Fruit fly (Drosophila melanogaster) whole organism, embryonic: Measurements from ENCODE around the gene Pink1.

Experiments used
- BEAF-32 ChIP-seq: fragments of 200-800 bp; sonication (Bioruptor generic); optimal IDR thresholded peaks from 3 replicates; lab custom pipeline; 2017; ENCODE audit warnings: missing biosample characterization, missing genetic modification characterization, mild to moderate bottlenecking, moderate library complexity, missing genetic modification reagents
- CG11456 ChIP-seq: fragments of 200-800 bp; sonication (Bioruptor generic); IDR thresholded peaks from 3 replicates; pipeline ENCODE4 v1.3.6; 2022; ENCODE audit warnings: missing biosample characterization, missing genetic modification characterization
- CG12391 ChIP-seq: fragments of 200-800 bp; sonication (Bioruptor generic); optimal IDR thresholded peaks from 3 replicates; lab custom pipeline; 2018; ENCODE audit warnings: missing biosample characterization, mild to moderate bottlenecking, missing genetic modification characterization, moderate library complexity
- CG12744 ChIP-seq: fragments of 200-800 bp; sonication (Bioruptor generic); optimal IDR thresholded peaks from 2 replicates; lab custom pipeline; 2016; ENCODE audit warnings: missing biosample characterization, missing genetic modification characterization
- CG13287 ChIP-seq: fragments of 200-800 bp; sonication (Bioruptor generic); IDR thresholded peaks from 2 replicates; pipeline ENCODE4 v1.3.6; 2022; ENCODE audit warnings: missing biosample characterization, missing genetic modification characterization; ENCODE audit not compliant: partially characterized antibody
- CG13624 ChIP-seq: fragments of 200-800 bp; sonication (Bioruptor generic); optimal IDR thresholded peaks from 2 replicates; lab custom pipeline; 2016; ENCODE audit warnings: missing biosample characterization, missing genetic modification characterization
- CG14710 ChIP-seq: fragments of 200-800 bp; sonication (Bioruptor generic); optimal IDR thresholded peaks from 3 replicates; lab custom pipeline; 2019; ENCODE audit warnings: missing biosample characterization, mild to moderate bottlenecking, missing genetic modification characterization, moderate library complexity
- CG15269 ChIP-seq: fragments of 200-800 bp; sonication (Bioruptor generic); optimal IDR thresholded peaks from 2 replicates; lab custom pipeline; 2018; ENCODE audit warnings: missing biosample characterization, mild to moderate bottlenecking, missing genetic modification characterization, moderate library complexity
- CG15479 ChIP-seq: fragments of 200-800 bp; sonication (Bioruptor generic); optimal IDR thresholded peaks from 3 replicates; lab custom pipeline; 2019; ENCODE audit warnings: missing biosample characterization, mild to moderate bottlenecking, missing genetic modification characterization, moderate library complexity
- CG15514 ChIP-seq: fragments of 200-800 bp; sonication (Bioruptor generic); optimal IDR thresholded peaks from 3 replicates; lab custom pipeline; 2017; ENCODE audit warnings: missing biosample characterization, missing genetic modification characterization, mild to moderate bottlenecking, moderate library complexity, missing genetic modification reagents
- CG17359 ChIP-seq: fragments of 200-800 bp; sonication (Bioruptor generic); optimal IDR thresholded peaks from 3 replicates; lab custom pipeline; 2018; ENCODE audit warnings: missing biosample characterization, mild to moderate bottlenecking, missing genetic modification characterization, moderate library complexity
- CG2116 ChIP-seq: fragments of 200-800 bp; sonication (Bioruptor generic); optimal IDR thresholded peaks from 3 replicates; lab custom pipeline; 2018; ENCODE audit warnings: missing biosample characterization, mild to moderate bottlenecking, missing genetic modification characterization
- CG3281 ChIP-seq: fragments of 200-800 bp; sonication (Bioruptor generic); optimal IDR thresholded peaks from 3 replicates; lab custom pipeline; 2017; ENCODE audit warnings: missing biosample characterization, mild to moderate bottlenecking, missing genetic modification characterization
- CG42726 ChIP-seq: fragments of 200-800 bp; sonication (Bioruptor generic); IDR thresholded peaks from 2 replicates; pipeline ENCODE4 v1.3.6; 2022; ENCODE audit warnings: missing biosample characterization, missing genetic modification characterization; ENCODE audit not compliant: partially characterized antibody
- CG4328 ChIP-seq: fragments of 200-800 bp; sonication (Bioruptor generic); optimal IDR thresholded peaks from 3 replicates; lab custom pipeline; 2017; ENCODE audit warnings: missing biosample characterization, missing genetic modification reagents, missing genetic modification characterization
- CG4404 ChIP-seq: fragments of 200-800 bp; sonication (Bioruptor generic); IDR thresholded peaks from 2 replicates; pipeline ENCODE4 v1.3.6; 2022; ENCODE audit warnings: missing biosample characterization, missing genetic modification characterization
- CG4617 ChIP-seq: fragments of 200-800 bp; sonication (Bioruptor generic); optimal IDR thresholded peaks from 3 replicates; lab custom pipeline; 2016; ENCODE audit warnings: missing biosample characterization, missing genetic modification characterization, borderline replicate concordance
- CG7839 ChIP-seq: fragments of 200-800 bp; sonication (Bioruptor generic); optimal IDR thresholded peaks from 3 replicates; lab custom pipeline; 2018; ENCODE audit warnings: missing biosample characterization, mild to moderate bottlenecking, missing genetic modification characterization, moderate library complexity
- CG7963 ChIP-seq: fragments of 200-800 bp; sonication (Bioruptor generic); IDR thresholded peaks from 3 replicates; pipeline ENCODE4 v1.3.6; 2022; ENCODE audit warnings: missing biosample characterization, missing genetic modification characterization; ENCODE audit not compliant: partially characterized antibody
- CG8290 ChIP-seq, 3 experiments: fragments of 200-800 bp; sonication (Bioruptor generic); optimal IDR thresholded peaks; 2 replicates each; lab custom pipeline; 2016 to 2019; ENCODE audit warnings: missing biosample characterization in 3 of 3, missing genetic modification characterization in 3 of 3, mild to moderate bottlenecking in 2 of 3, moderate library complexity in 1 of 3
- CG8478 ChIP-seq: fragments of >200 bp; optimal IDR thresholded peaks from 2 replicates; lab custom pipeline; 2018
- Dll ChIP-seq: fragments of 200-800 bp; sonication (Bioruptor generic); IDR thresholded peaks from 4 replicates; pipeline ENCODE4 v1.3.6; 2022; ENCODE audit warnings: missing biosample characterization, missing genetic modification characterization; ENCODE audit not compliant: partially characterized antibody
- Elba2 ChIP-seq: fragments of 200-800 bp; sonication (Bioruptor generic); optimal IDR thresholded peaks from 3 replicates; lab custom pipeline; 2016; ENCODE audit warnings: missing biosample characterization, missing genetic modification characterization
- Ets97D ChIP-seq: fragments of 200-800 bp; sonication (Bioruptor generic); optimal IDR thresholded peaks from 3 replicates; lab custom pipeline; 2016; ENCODE audit warnings: missing biosample characterization, missing genetic modification characterization
- HmgD ChIP-seq: fragments of 200-800 bp; sonication (Bioruptor generic); optimal IDR thresholded peaks from 3 replicates; lab custom pipeline; 2016; ENCODE audit warnings: missing biosample characterization, missing genetic modification characterization
- HmgZ ChIP-seq: fragments of 200-800 bp; sonication (Bioruptor generic); optimal IDR thresholded peaks from 2 replicates; lab custom pipeline; 2018; ENCODE audit warnings: missing biosample characterization, mild to moderate bottlenecking, missing genetic modification characterization
- MBD-R2 ChIP-seq: fragments of 200-800 bp; sonication (Bioruptor generic); IDR thresholded peaks from 2 replicates; pipeline ENCODE4 v1.3.6; 2022; ENCODE audit warnings: missing biosample characterization, missing genetic modification characterization
- Myb ChIP-seq: fragments of 200-800 bp; sonication (Bioruptor generic); optimal IDR thresholded peaks from 2 replicates; lab custom pipeline; 2016; ENCODE audit warnings: missing biosample characterization, missing genetic modification characterization
- NFAT ChIP-seq: fragments of 200-800 bp; sonication (Bioruptor generic); IDR thresholded peaks from 2 replicates; pipeline ENCODE4 v1.3.6; 2022; ENCODE audit warnings: missing biosample characterization, missing genetic modification characterization
- Opbp ChIP-seq: fragments of 200-800 bp; sonication (Bioruptor generic); IDR thresholded peaks from 3 replicates; pipeline ENCODE4 v1.3.6; 2022; ENCODE audit warnings: missing biosample characterization, missing genetic modification characterization; ENCODE audit not compliant: partially characterized antibody
- Scr ChIP-seq: fragments of 200-800 bp; sonication (Bioruptor generic); IDR thresholded peaks from 2 replicates; pipeline ENCODE4 v1.3.6; 2022; ENCODE audit warnings: missing biosample characterization, missing genetic modification characterization; ENCODE audit not compliant: partially characterized antibody
- bbx ChIP-seq: fragments of 200-800 bp; sonication (Bioruptor generic); IDR thresholded peaks from 2 replicates; pipeline ENCODE4 v1.3.6; 2022; ENCODE audit warnings: missing biosample characterization, missing genetic modification characterization; ENCODE audit not compliant: partially characterized antibody
- cg ChIP-seq: fragments of 200-800 bp; sonication (Bioruptor generic); optimal IDR thresholded peaks from 3 replicates; lab custom pipeline; 2019; ENCODE audit warnings: missing biosample characterization, mild to moderate bottlenecking, missing genetic modification characterization, moderate library complexity
- exex ChIP-seq: fragments of 200-800 bp; sonication (Bioruptor generic); optimal IDR thresholded peaks from 4 replicates; lab custom pipeline; 2018; ENCODE audit warnings: missing biosample characterization, mild to moderate bottlenecking, missing genetic modification characterization, moderate library complexity
- gsb-n ChIP-seq: fragments of 200-800 bp; sonication (Bioruptor generic); optimal IDR thresholded peaks from 3 replicates; lab custom pipeline; 2018; ENCODE audit warnings: missing biosample characterization, mild to moderate bottlenecking, missing genetic modification characterization
- hb ChIP-seq: fragments of 200-800 bp; sonication (Bioruptor generic); IDR thresholded peaks from 3 replicates; pipeline ENCODE4 v1.3.6; 2022; ENCODE audit warnings: missing biosample characterization, missing genetic modification characterization; ENCODE audit not compliant: partially characterized antibody
- hbn ChIP-seq: fragments of 200-800 bp; sonication (Bioruptor generic); IDR thresholded peaks from 2 replicates; pipeline ENCODE4 v1.3.6; 2022; ENCODE audit warnings: missing biosample characterization, missing genetic modification characterization; ENCODE audit not compliant: partially characterized antibody
- inv ChIP-seq: fragments of 200-800 bp; sonication (Bioruptor generic); IDR thresholded peaks from 2 replicates; pipeline ENCODE4 v1.3.6; 2022; ENCODE audit warnings: missing biosample characterization, missing genetic modification characterization; ENCODE audit not compliant: partially characterized antibody
- nom ChIP-seq: fragments of 200-800 bp; sonication (Bioruptor generic); optimal IDR thresholded peaks from 2 replicates; lab custom pipeline; 2017; ENCODE audit warnings: missing biosample characterization, missing genetic modification characterization, mild to moderate bottlenecking, moderate library complexity, missing genetic modification reagents
- onecut ChIP-seq: fragments of 200-800 bp; sonication (Bioruptor generic); IDR thresholded peaks from 2 replicates; pipeline ENCODE4 v1.3.6; 2022; ENCODE audit warnings: missing biosample characterization, missing genetic modification characterization
- pzg ChIP-seq: fragments of 200-800 bp; sonication (Bioruptor generic); optimal IDR thresholded peaks from 3 replicates; lab custom pipeline; 2018; ENCODE audit warnings: missing biosample characterization, mild to moderate bottlenecking, missing genetic modification characterization, moderate library complexity
- sens ChIP-seq: fragments of 200-800 bp; sonication (Bioruptor generic); peaks from one replicate; lab custom pipeline; 2016; ENCODE audit warnings: missing biosample characterization, missing genetic modification characterization
- sr ChIP-seq: fragments of 200-800 bp; sonication (Bioruptor generic); IDR thresholded peaks from 3 replicates; pipeline ENCODE4 v1.3.6; 2022; ENCODE audit warnings: missing biosample characterization, missing genetic modification characterization
- vnd ChIP-seq: fragments of 200-800 bp; sonication (Bioruptor generic); IDR thresholded peaks from 3 replicates; pipeline ENCODE4 v1.3.6; 2022; ENCODE audit warnings: missing biosample characterization, missing genetic modification characterization; ENCODE audit not compliant: partially characterized antibody
- zen2 ChIP-seq: fragments of 200-800 bp; sonication (Bioruptor generic); IDR thresholded peaks from 3 replicates; pipeline ENCODE4 v1.3.6; 2022; ENCODE audit warnings: missing biosample characterization, missing genetic modification characterization; ENCODE audit not compliant: partially characterized antibody

Pink1 gene

DNA sequence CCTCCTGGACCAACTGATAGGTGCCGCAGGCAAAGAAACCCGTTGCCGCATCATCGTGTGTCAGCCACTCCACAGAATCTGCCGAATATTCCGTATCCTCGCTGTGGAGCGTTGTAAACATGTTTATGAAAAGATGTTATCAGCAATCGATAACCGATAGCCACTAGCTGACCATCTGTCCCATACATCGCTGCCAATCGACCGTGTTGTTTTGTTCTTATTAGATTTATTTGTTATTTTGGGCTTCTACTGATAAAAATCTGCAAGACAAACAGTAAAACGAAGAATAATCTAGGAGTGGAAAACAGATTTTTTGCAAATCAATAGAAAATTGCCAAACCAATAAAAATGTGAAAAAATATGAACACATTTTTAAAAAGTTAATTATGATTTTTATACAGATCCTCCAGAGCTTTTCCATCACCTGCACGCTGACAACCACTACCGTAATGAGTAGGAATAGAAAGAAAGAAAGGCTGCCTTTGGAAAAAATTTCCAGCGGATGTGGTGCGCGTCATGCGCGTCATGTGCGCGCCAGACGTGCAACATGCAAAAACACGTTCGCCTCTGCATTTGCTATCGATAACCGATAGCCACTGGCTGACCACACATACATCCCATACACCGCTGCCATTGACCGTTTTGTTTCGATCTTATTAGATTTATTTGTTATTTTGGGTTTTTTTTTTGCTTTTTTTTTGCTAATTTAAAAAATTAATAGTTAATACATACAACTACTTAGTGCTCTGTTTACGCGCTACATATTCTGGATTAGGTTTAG, 5.2 kb downstream of the Pink1 start, which contains the start of gene CG3184 (continued):
- TF ChIP-seq Opbp (GFP tag; lab: Robert Waterston, UW) (peak; percentile 30; the same call in 2 of the 3 replicates), vnd (GFP tag; lab: Robert Waterston, UW) (peak; percentile 57), inv (GFP tag; lab: Robert Waterston, UW) (0 out of 2 replicates have a peak, but pooled peaks have one; percentile 27), Myb (GFP tag; lab: Kevin White, UChicago) (peak; percentile 40), sens (GFP tag; lab: Kevin White, UChicago) (peak; percentile 30), CG14710 (peak; percentile 13), CG7963 (peak; percentile 61; the same call in 1 of the 3 replicates), CG12391 (tag; lab: Kevin White, UChicago) (no peak), CG15514 (no peak), pzg (GFP tag; lab: Kevin White, UChicago) (peak; percentile 2), Dll (GFP tag; lab: Robert Waterston, UW) (peak; percentile 29; the same call in 1 of the 4 replicates), CG3281 (no peak), bbx (GFP tag; lab: Robert Waterston, UW) (peak; percentile 57), Ets97D (GFP tag; lab: Kevin White, UChicago) (peak; percentile 37), hbn (peak; percentile 40; the same call in 1 of the 2 replicates), CG2116 (GFP tag; lab: Kevin White, UChicago) (peak; percentile 87), BEAF-32 (GFP tag; lab: Kevin White, UChicago) (peak; percentile 20), gsb-n (tag; lab: Kevin White, UChicago) (no peak), hb (GFP tag; lab: Robert Waterston, UW) (peak; percentile 43; the same call in 1 of the 3 replicates), CG13287 (GFP tag; lab: Robert Waterston, UW) (peak; percentile 25), zen2 (GFP tag; lab: Robert Waterston, UW) (0 out of 3 replicates have a peak, but pooled peaks have one; percentile 24), CG11456 (no peak), CG15269 (tag; lab: Kevin White, UChicago) (no peak), Scr (GFP tag; lab: Robert Waterston, UW) (peak; percentile 54), sr (GFP tag; lab: Robert Waterston, UW) (0 out of 3 replicates have a peak, but pooled peaks have one; percentile 25), HmgD (GFP tag; lab: Kevin White, UChicago) (no peak), CG8290 (GFP tag; optimal IDR thresholded peaks at IDR 0.05; lab: Kevin White, UChicago) (peak; percentile 25), CG8290 (tag; optimal IDR thresholded peaks at IDR 0.05; lab: Kevin White, UChicago) (no peak)

DNA sequence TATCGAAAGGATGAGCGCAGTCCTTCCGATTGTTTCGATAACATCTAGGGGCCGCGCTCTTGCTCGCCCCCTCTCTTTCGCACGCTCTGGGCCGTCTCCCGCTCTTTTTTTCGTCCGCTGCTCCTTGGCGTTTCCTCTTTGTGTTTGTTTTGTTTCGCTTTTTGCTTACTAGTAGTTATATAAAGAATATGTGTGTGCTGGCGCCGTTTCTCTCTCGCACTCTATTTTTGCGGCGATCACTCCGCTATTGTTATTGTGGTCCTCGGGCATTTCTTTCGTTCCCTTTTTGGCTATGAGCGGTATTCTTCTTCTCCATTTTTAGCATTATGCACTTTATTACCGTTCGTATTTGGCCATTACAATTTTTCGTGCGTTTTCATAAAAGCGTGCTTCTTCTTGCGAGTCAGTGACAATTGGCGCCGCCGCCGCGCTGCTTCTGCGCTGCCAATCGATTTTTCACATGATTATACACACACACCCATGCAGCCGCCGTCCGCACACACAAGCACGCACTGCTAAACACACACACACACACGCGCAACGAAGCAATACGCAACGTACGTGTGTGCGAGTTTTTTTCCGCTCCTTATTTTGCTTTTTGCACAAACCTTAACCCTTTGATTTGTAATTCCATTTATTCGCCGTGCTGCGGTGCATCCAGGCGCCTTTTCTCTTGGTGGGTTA, 10.6 kb downstream of the Pink1 start:
- TF ChIP-seq CG4617 (GFP tag; lab: Kevin White, UChicago) (no peak), CG42726 (no peak), CG4404 (no peak), CG12744 (GFP tag; lab: Kevin White, UChicago) (no peak), Elba2 (peak; percentile 37), CG4328 (GFP tag; lab: Kevin White, UChicago) (peak; percentile 30), CG15479 (GFP tag; lab: Kevin White, UChicago) (peak; percentile 63), NFAT (GFP tag; lab: Robert Waterston, UW) (peak; percentile 72; the same call in 1 of the 2 replicates), MBD-R2 (peak; percentile 49; the same call in 1 of the 2 replicates), CG17359 (no peak), CG7839 (tag; lab: Kevin White, UChicago) (no peak), exex (tag; lab: Kevin White, UChicago) (peak; percentile 5), CG8478 (lab: Kevin White, UChicago) (peak; percentile 84), onecut (GFP tag; lab: Robert Waterston, UW) (peak; percentile 100), nom (peak; percentile 61), CG13624 (GFP tag; lab: Kevin White, UChicago) (peak; percentile 5), cg (peak; percentile 98), HmgZ (tag; lab: Kevin White, UChicago) (peak; percentile 24)
